Worm (Caenorhabditis elegans) whole organism, L4 larva: ENCODE measurements around the gene ZK1055.2.

ENCODE experiments used
- D1046.2 ChIP-seq: fragments of 200-800 bp; sonication (Bioruptor generic); IDR thresholded peaks from 2 replicates; pipeline ENCODE4 v1.3.6; 2022; ENCODE audit warnings: missing genetic modification characterization, missing compliant biosample characterization
- F10B5.3 ChIP-seq: sonication (generic microtip); optimal IDR thresholded peaks from 2 replicates; lab custom pipeline; 2016; ENCODE audit warnings: mild to moderate bottlenecking, missing genetic modification characterization, missing compliant biosample characterization
- F26F4.8 ChIP-seq: fragments of 200-800 bp; sonication (Bioruptor generic); conservative IDR thresholded peaks from 2 replicates; pipeline ENCODE4 v1.3.6; 2022; ENCODE audit warnings: missing genetic modification characterization, missing compliant biosample characterization
- F44E2.7 ChIP-seq: fragments of 200-800 bp; sonication (Bioruptor generic); IDR thresholded peaks from 2 replicates; pipeline ENCODE4 v2.1.2; 2022; ENCODE audit warnings: missing genetic modification characterization, missing compliant biosample characterization
- F49E8.2 ChIP-seq: sonication (generic microtip); optimal IDR thresholded peaks from 2 replicates; lab custom pipeline; 2016; ENCODE audit warnings: missing compliant biosample characterization, mild to moderate bottlenecking, missing genetic modification characterization, borderline replicate concordance
- Y105C5A.15 ChIP-seq: fragments of 200-800 bp; sonication (Bioruptor generic); IDR thresholded peaks from 2 replicates; pipeline ENCODE4 v1.3.6; 2022; ENCODE audit warnings: missing genetic modification characterization, missing compliant biosample characterization
- Y48G9A.11 ChIP-seq: fragments of 200-800 bp; sonication (Bioruptor generic); IDR thresholded peaks from 2 replicates; pipeline ENCODE4 v1.3.6; 2022; ENCODE audit warnings: missing genetic modification reagents, missing genetic modification characterization, missing compliant biosample characterization
- Y5F2A.4 ChIP-seq: fragments of 200-800 bp; sonication (Bioruptor generic); optimal IDR thresholded peaks from 2 replicates; lab custom pipeline; 2018; ENCODE audit warnings: mild to moderate bottlenecking, missing genetic modification characterization, missing compliant biosample characterization
- Y75B8A.6 ChIP-seq: fragments of 200-800 bp; sonication (Bioruptor generic); IDR thresholded peaks from 2 replicates; pipeline ENCODE4 v1.3.6; 2022; ENCODE audit warnings: missing genetic modification reagents, missing genetic modification characterization, missing compliant biosample characterization
- ZK337.2 ChIP-seq: fragments of 200-800 bp; sonication (Bioruptor generic); IDR thresholded peaks from 2 replicates; pipeline ENCODE4 v1.3.6; 2022; ENCODE audit warnings: missing genetic modification reagents, missing genetic modification characterization, missing compliant biosample characterization
- aly-2 ChIP-seq: sonication (generic microtip); optimal IDR thresholded peaks from 2 replicates; lab custom pipeline; 2018; ENCODE audit warnings: missing biosample characterization, missing genetic modification characterization
- ama-1 ChIP-seq: fragments of 150-350 bp; optimal IDR thresholded peaks from 2 replicates; lab custom pipeline; 2014; ENCODE audit warnings: inconsistent platforms, mixed read lengths
- ceh-28 ChIP-seq: fragments of 150-350 bp; optimal IDR thresholded peaks from 2 replicates; lab custom pipeline; 2014; ENCODE audit warnings: missing biosample characterization, missing genetic modification reagents, missing genetic modification characterization
- ceh-32 ChIP-seq: sonication (generic microtip); optimal IDR thresholded peaks from 2 replicates; lab custom pipeline; 2016; ENCODE audit warnings: mild to moderate bottlenecking, missing genetic modification characterization, missing compliant biosample characterization; ENCODE audit not compliant: poor library complexity
- ceh-44 ChIP-seq: fragments of 200-800 bp; sonication (Bioruptor generic); IDR thresholded peaks from 2 replicates; pipeline ENCODE4 v1.3.6; 2022; ENCODE audit warnings: missing genetic modification reagents, missing genetic modification characterization, missing compliant biosample characterization
- ceh-62 ChIP-seq: sonication (generic microtip); optimal IDR thresholded peaks from 2 replicates; lab custom pipeline; 2017; ENCODE audit warnings: missing biosample characterization, missing genetic modification characterization
- dmd-6 ChIP-seq: fragments of 200-800 bp; sonication (Bioruptor generic); IDR thresholded peaks from 2 replicates; pipeline ENCODE4 v1.3.6; 2022; ENCODE audit warnings: missing genetic modification reagents, missing genetic modification characterization, missing compliant biosample characterization
- dmd-9 ChIP-seq: fragments of 200-800 bp; sonication (Bioruptor generic); IDR thresholded peaks from 2 replicates; pipeline ENCODE4 v1.3.6; 2022; ENCODE audit warnings: missing genetic modification reagents, missing genetic modification characterization, missing compliant biosample characterization
- dpl-1 ChIP-seq: fragments of 150-350 bp; optimal IDR thresholded peaks from 2 replicates; lab custom pipeline; 2014; ENCODE audit warnings: missing biosample characterization, missing genetic modification reagents, missing genetic modification characterization
- dve-1 ChIP-seq: sonication (generic microtip); optimal IDR thresholded peaks from 2 replicates; lab custom pipeline; 2017; ENCODE audit warnings: antibody characterized with exemption, mild to moderate bottlenecking, missing genetic modification characterization, missing compliant biosample characterization; ENCODE audit not compliant: insufficient read depth
- egl-27 ChIP-seq: sonication (generic microtip); optimal IDR thresholded peaks from 3 replicates; lab custom pipeline; 2017; ENCODE audit warnings: missing biosample characterization, missing genetic modification reagents, missing genetic modification characterization
- egl-43 ChIP-seq: fragments of 200-800 bp; sonication (Bioruptor generic); IDR thresholded peaks from 2 replicates; pipeline ENCODE4 v1.3.6; 2022; ENCODE audit warnings: missing genetic modification reagents, missing genetic modification characterization, missing compliant biosample characterization
- fos-1 ChIP-seq: fragments of 150-350 bp; optimal IDR thresholded peaks from 2 replicates; lab custom pipeline; 2014; ENCODE audit warnings: missing biosample characterization, missing genetic modification characterization
- gei-8 ChIP-seq: fragments of 200-800 bp; sonication (Bioruptor generic); optimal IDR thresholded peaks from 2 replicates; lab custom pipeline; 2018; ENCODE audit warnings: mild to moderate bottlenecking, missing genetic modification characterization, missing compliant biosample characterization
- hlh-30 ChIP-seq: sonication (generic microtip); optimal IDR thresholded peaks from 2 replicates; lab custom pipeline; 2017; ENCODE audit warnings: antibody characterized with exemption, mild to moderate bottlenecking, missing genetic modification characterization, missing compliant biosample characterization; ENCODE audit not compliant: insufficient read depth
- hmg-1.1 ChIP-seq: fragments of 200-800 bp; sonication (Bioruptor generic); IDR thresholded peaks from 2 replicates; pipeline ENCODE4 v1.3.6; 2022; ENCODE audit warnings: missing genetic modification reagents, missing genetic modification characterization, missing compliant biosample characterization
- lim-7 ChIP-seq: fragments of 200-800 bp; sonication (Bioruptor generic); IDR thresholded peaks from 2 replicates; pipeline ENCODE4 v1.3.6; 2022; ENCODE audit warnings: missing genetic modification characterization, missing compliant biosample characterization
- lin-13 ChIP-seq: fragments of 150-350 bp; optimal IDR thresholded peaks from 2 replicates; lab custom pipeline; 2014; ENCODE audit warnings: missing biosample characterization, missing genetic modification reagents, missing genetic modification characterization
- lin-38 ChIP-seq: fragments of 200-800 bp; sonication (Bioruptor generic); IDR thresholded peaks from 2 replicates; pipeline ENCODE4 v1.3.6; 2022; ENCODE audit warnings: missing genetic modification reagents, missing genetic modification characterization, missing compliant biosample characterization
- mdt-29 ChIP-seq: fragments of 200-800 bp; sonication (Bioruptor generic); IDR thresholded peaks from 2 replicates; pipeline ENCODE4 v1.3.6; 2022; ENCODE audit warnings: missing genetic modification reagents, missing genetic modification characterization, missing compliant biosample characterization
- mes-2 ChIP-seq: sonication (generic microtip); optimal IDR thresholded peaks from 2 replicates; lab custom pipeline; 2016; ENCODE audit warnings: missing genotype, mild to moderate bottlenecking, missing genetic modification characterization, missing compliant biosample characterization; ENCODE audit not compliant: poor library complexity, severe bottlenecking
- nhr-11 ChIP-seq: fragments of 150-350 bp; optimal IDR thresholded peaks from 2 replicates; lab custom pipeline; 2014; ENCODE audit warnings: missing biosample characterization, missing genetic modification characterization
- nhr-237 ChIP-seq: sonication (generic microtip); optimal IDR thresholded peaks from 2 replicates; lab custom pipeline; 2017; ENCODE audit warnings: missing biosample characterization, missing genetic modification characterization
- nhr-28 ChIP-seq: fragments of 150-350 bp; optimal IDR thresholded peaks from 2 replicates; lab custom pipeline; 2014; ENCODE audit warnings: missing biosample characterization, missing genetic modification characterization
- pha-4 ChIP-seq, 2 experiments: fragments of 150-350 bp in 1 of 2; fragments of 200-800 bp in 1 of 2; sonication (Bioruptor generic) in 1 of 2; IDR thresholded peaks in 1 of 2; optimal IDR thresholded peaks in 1 of 2; 2 replicates each; pipeline versions ENCODE4 v1.3.6 to Lab custom; 2014 to 2022; ENCODE audit warnings: missing genetic modification characterization in 2 of 2, missing genetic modification reagents in 2 of 2, missing biosample characterization in 1 of 2, missing compliant biosample characterization in 1 of 2
- pqm-1 ChIP-seq: sonication (generic microtip); optimal IDR thresholded peaks from 2 replicates; lab custom pipeline; 2017; ENCODE audit warnings: missing biosample characterization, missing genetic modification characterization
- rbr-2 ChIP-seq: sonication (generic microtip); optimal IDR thresholded peaks from 2 replicates; lab custom pipeline; 2016; ENCODE audit warnings: missing genotype, missing genetic modification characterization, missing compliant biosample characterization
- saeg-2 ChIP-seq: fragments of 200-800 bp; sonication (Bioruptor generic); IDR thresholded peaks from 2 replicates; pipeline ENCODE4 v1.3.6; 2022; ENCODE audit warnings: missing genetic modification reagents, missing genetic modification characterization, missing compliant biosample characterization
- set-16 ChIP-seq: fragments of 200-800 bp; sonication (Bioruptor generic); IDR thresholded peaks from 2 replicates; pipeline ENCODE4 v1.3.6; 2022; ENCODE audit warnings: missing genetic modification reagents, missing genetic modification characterization, missing compliant biosample characterization
- spr-3 ChIP-seq: fragments of 200-800 bp; sonication (Bioruptor generic); optimal IDR thresholded peaks from 2 replicates; lab custom pipeline; 2018; ENCODE audit warnings: mild to moderate bottlenecking, missing genetic modification characterization, missing compliant biosample characterization
- unc-39 ChIP-seq: sonication (generic microtip); optimal IDR thresholded peaks from 2 replicates; lab custom pipeline; 2017; ENCODE audit warnings: missing biosample characterization, missing genetic modification characterization
- zfp-3 ChIP-seq: fragments of 200-800 bp; sonication (Bioruptor generic); conservative IDR thresholded peaks from 2 replicates; pipeline ENCODE4 v1.3.6; 2022; ENCODE audit warnings: missing genetic modification reagents, missing genetic modification characterization, missing compliant biosample characterization
- zip-2 ChIP-seq: fragments of 150-350 bp; optimal IDR thresholded peaks from 2 replicates; lab custom pipeline; 2014; ENCODE audit warnings: missing biosample characterization, missing genetic modification characterization
- ztf-7 ChIP-seq: fragments of 150-350 bp; optimal IDR thresholded peaks from 2 replicates; lab custom pipeline; 2014; ENCODE audit warnings: missing biosample characterization, missing genetic modification characterization

Gene ZK1055.2

ce11 chrV:6554308-6554707, 36.1 kb upstream of the ZK1055.2 start, which contains the start of gene K04A8.19:
Gene K04A8.19 (minus strand): TSS chrV:6554408.
- TF ChIP-seq dpl-1 (GFP tag; lab: Kevin White, UChicago) (no peak), dmd-9 (GFP tag; lab: Robert Waterston, UW) (no peak), spr-3 (GFP tag; lab: Kevin White, UChicago) (no peak), hlh-30 (tag; lab: Kevin White, UChicago) (no peak), F44E2.7 (GFP tag; lab: Robert Waterston, UW) (no peak), ceh-28 (tag; lab: Kevin White, UChicago) (no peak)

- TF ChIP-seq zip-2 (no peak), F10B5.3 (no peak)
These were observed 33.3 kb upstream of the ZK1055.2 start, which contains the start of gene spp-27 for ce11 chrV:6557035-6557434. Gene spp-27 (minus strand): TSS chrV:6557135.

- TF ChIP-seq gei-8 (GFP tag; lab: Kevin White, UChicago), result no peak
- TF ChIP-seq nhr-11 (tag; lab: Kevin White, UChicago), result no peak
- TF ChIP-seq ZK337.2 (GFP tag; lab: Robert Waterston, UW), result no peak
- TF ChIP-seq lin-13 (GFP tag; lab: Kevin White, UChicago), result no peak
- TF ChIP-seq set-16, result no peak
- TF ChIP-seq F49E8.2 (tag; lab: Kevin White, UChicago), result no peak
- TF ChIP-seq dmd-6 (GFP tag; lab: Robert Waterston, UW), result no peak
- no peak for TF ChIP-seq fos-1 (tag; lab: Kevin White, UChicago)
- no peak for TF ChIP-seq mes-2 (tag; lab: Kevin White, UChicago)
- TF ChIP-seq egl-27 (tag; lab: Kevin White, UChicago), result no peak
- TF ChIP-seq ztf-7 (tag; lab: Kevin White, UChicago), result no peak
- no peak for TF ChIP-seq Y75B8A.6 (GFP tag; lab: Robert Waterston, UW)
- no peak for TF ChIP-seq ceh-62
- no peak for TF ChIP-seq Y48G9A.11 (GFP tag; lab: Robert Waterston, UW)
- TF ChIP-seq egl-43 (GFP tag; lab: Robert Waterston, UW), result no peak
- TF ChIP-seq dve-1 (tag; lab: Kevin White, UChicago), result no peak
- no peak for TF ChIP-seq saeg-2 (GFP tag; lab: Robert Waterston, UW)
- no peak for TF ChIP-seq ama-1
- no peak for TF ChIP-seq lim-7 (GFP tag; lab: Robert Waterston, UW)
- TF ChIP-seq pqm-1 (tag; lab: Kevin White, UChicago), result no peak
These were observed 32.3 kb upstream of the ZK1055.2 start, which contains the start of gene spp-20 for ce11 chrV:6558103-6558502. Gene spp-20 (minus strand): TSS chrV:6558203.

ce11 chrV:6559105-6559504, 31.3 kb upstream of the ZK1055.2 start, which contains the start of gene spp-26:
Gene spp-26 (minus strand): TSS chrV:6559205.
- TF ChIP-seq nhr-237 (tag; lab: Kevin White, UChicago) (no peak), dve-1 (tag; lab: Kevin White, UChicago) (no peak), hmg-1.1 (GFP tag; lab: Robert Waterston, UW) (no peak), unc-39 (no peak), zfp-3 (GFP tag; lab: Robert Waterston, UW) (no peak), aly-2 (no peak), ceh-32 (no peak), set-16 (no peak), lin-38 (GFP tag; lab: Robert Waterston, UW) (no peak)

- peak; percentile 88; the same call in 1 of the 2 replicates for TF ChIP-seq F44E2.7 (GFP tag; lab: Robert Waterston, UW)
- peak; percentile 64 for TF ChIP-seq gei-8 (GFP tag; lab: Kevin White, UChicago)
- peak; percentile 52; the same call in 1 of the 2 replicates for TF ChIP-seq D1046.2 (GFP tag; lab: Robert Waterston, UW)
- 0 out of 2 replicates have a peak, but pooled peaks have one; percentile 68 for TF ChIP-seq Y105C5A.15 (GFP tag; lab: Robert Waterston, UW)
- peak; percentile 24 for TF ChIP-seq nhr-28 (tag; lab: Kevin White, UChicago)
- no peak for TF ChIP-seq mdt-29 (GFP tag; lab: Robert Waterston, UW)
- TF ChIP-seq Y5F2A.4 (GFP tag; lab: Kevin White, UChicago), result peak; percentile 53
- TF ChIP-seq rbr-2 (tag; lab: Kevin White, UChicago), result peak; percentile 44
- TF ChIP-seq F49E8.2 (tag; lab: Kevin White, UChicago), result no peak
- TF ChIP-seq pha-4 (GFP tag; IDR thresholded peaks at IDR 0.05; lab: Robert Waterston, UW), result peak; percentile 83; the same call in 1 of the 2 replicates
- TF ChIP-seq pha-4 (tag; optimal IDR thresholded peaks at IDR 0.05; lab: Kevin White, UChicago), result no peak
- peak; percentile 93 for TF ChIP-seq F26F4.8
- peak; percentile 82; the same call in 1 of the 2 replicates for TF ChIP-seq ceh-44
These were observed 30.8 kb upstream of the ZK1055.2 start for ce11 chrV:6559585-6559984.
